Worm (Caenorhabditis elegans) whole organism, L3 larva: ENCODE measurements around the gene anmt-2.

Experiments used
- ZK546.5 ChIP-seq: sonication (generic microtip); optimal IDR thresholded peaks from 2 replicates; lab custom pipeline; 2017; ENCODE audit warnings: missing biosample characterization, missing genetic modification characterization
- ama-1 ChIP-seq: fragments of 150-350 bp; optimal IDR thresholded peaks from 2 replicates; lab custom pipeline; 2018
- daf-12 ChIP-seq: fragments of 150-350 bp; optimal IDR thresholded peaks from 2 replicates; lab custom pipeline; 2014; ENCODE audit warnings: missing biosample characterization, missing genetic modification reagents, missing genetic modification characterization
- egl-5 ChIP-seq: fragments of 150-350 bp; optimal IDR thresholded peaks from 2 replicates; lab custom pipeline; 2017; ENCODE audit warnings: missing biosample characterization, missing genetic modification reagents, missing genetic modification characterization, inconsistent platforms
- elt-1 ChIP-seq: fragments of 150-350 bp; optimal IDR thresholded peaks from 2 replicates; lab custom pipeline; 2014; ENCODE audit warnings: missing biosample characterization, missing genetic modification characterization
- elt-2 ChIP-seq: sonication (generic microtip); optimal IDR thresholded peaks from 2 replicates; lab custom pipeline; 2016; ENCODE audit warnings: missing genetic modification reagents, mild to moderate bottlenecking, missing genetic modification characterization, missing compliant biosample characterization
- elt-3 ChIP-seq, 3 experiments: fragments of 150-350 bp in 1 of 3; sonication (generic microtip) in 2 of 3; optimal IDR thresholded peaks; 2 replicates in 2 of 3; 4 replicates in 1 of 3; lab custom pipeline; 2014 to 2017; ENCODE audit warnings: missing biosample characterization in 3 of 3, missing genetic modification characterization in 3 of 3
- eor-1 ChIP-seq, 2 experiments: fragments of 150-350 bp; optimal IDR thresholded peaks; 2 replicates each; lab custom pipeline; 2014 to 2018; ENCODE audit warnings: missing biosample characterization in 2 of 2, missing genetic modification characterization in 2 of 2
- fos-1 ChIP-seq: fragments of 150-350 bp; optimal IDR thresholded peaks from 2 replicates; lab custom pipeline; 2014; ENCODE audit warnings: missing biosample characterization, missing genetic modification characterization
- lin-39 ChIP-seq: fragments of 150-350 bp; optimal IDR thresholded peaks from 2 replicates; lab custom pipeline; 2018; ENCODE audit warnings: missing biosample characterization, missing genetic modification reagents, missing genetic modification characterization
- mml-1 ChIP-seq: fragments of 150-350 bp; sonication (generic microtip); optimal IDR thresholded peaks from 3 replicates; lab custom pipeline; 2014; ENCODE audit warnings: missing biosample characterization, missing genetic modification characterization
- nhr-23 ChIP-seq: fragments of 150-350 bp; optimal IDR thresholded peaks from 2 replicates; lab custom pipeline; 2014; ENCODE audit warnings: missing biosample characterization, missing genetic modification reagents, missing genetic modification characterization
- nhr-237 ChIP-seq: fragments of 150-350 bp; optimal IDR thresholded peaks from 2 replicates; lab custom pipeline; 2014; ENCODE audit warnings: missing biosample characterization, missing genetic modification characterization
- nhr-25 ChIP-seq: sonication (generic microtip); optimal IDR thresholded peaks from 2 replicates; lab custom pipeline; 2017; ENCODE audit warnings: missing biosample characterization, missing genetic modification characterization
- nhr-28 ChIP-seq: fragments of 150-350 bp; optimal IDR thresholded peaks from 2 replicates; lab custom pipeline; 2014; ENCODE audit warnings: missing biosample characterization, missing genetic modification characterization
- nhr-67 ChIP-seq: fragments of 150-350 bp; optimal IDR thresholded peaks from 2 replicates; lab custom pipeline; 2014; ENCODE audit warnings: missing biosample characterization, missing genetic modification characterization
- pqm-1 ChIP-seq: fragments of 150-350 bp; optimal IDR thresholded peaks from 2 replicates; lab custom pipeline; 2017; ENCODE audit warnings: missing biosample characterization, missing genetic modification characterization, inconsistent platforms
- snpc-4 ChIP-seq: fragments of 150-350 bp; optimal IDR thresholded peaks from 2 replicates; lab custom pipeline; 2014; ENCODE audit warnings: missing biosample characterization, missing genetic modification characterization
- unc-39 ChIP-seq: sonication (generic microtip); optimal IDR thresholded peaks from 4 replicates; lab custom pipeline; 2017; ENCODE audit warnings: missing biosample characterization, missing genetic modification characterization
- unc-62 ChIP-seq: fragments of 150-350 bp; sonication (generic microtip); optimal IDR thresholded peaks from 4 replicates; lab custom pipeline; 2014; ENCODE audit warnings: missing biosample characterization, missing genetic modification reagents, missing genetic modification characterization
- zag-1 ChIP-seq: fragments of 150-350 bp; optimal IDR thresholded peaks from 2 replicates; lab custom pipeline; 2014; ENCODE audit warnings: missing biosample characterization, missing genetic modification characterization

The anmt-2 gene

DNA sequence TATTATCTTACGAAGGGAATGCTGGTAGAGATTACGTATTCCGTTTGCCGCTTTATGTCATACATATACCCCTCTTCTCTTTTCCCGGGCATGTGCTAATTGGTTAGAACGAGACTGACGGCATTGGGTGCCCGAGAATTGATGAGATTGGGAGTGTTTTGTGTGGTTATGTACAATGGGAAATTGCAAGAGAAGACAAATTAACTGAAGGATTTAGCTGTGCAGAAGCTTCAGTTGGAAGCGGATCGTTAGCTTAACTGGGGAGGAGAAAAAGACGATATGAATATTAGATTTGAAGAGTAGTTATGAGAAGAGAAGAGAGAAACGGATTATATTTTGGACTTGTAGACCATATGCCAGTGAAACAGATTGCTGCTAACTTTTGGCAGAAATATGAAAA, 47.4 kb downstream of the anmt-2 start:
- no peak for TF ChIP-seq nhr-28
- TF ChIP-seq unc-62 (GFP tag; lab: Kevin White, UChicago), result no peak
- TF ChIP-seq elt-3 (tag; optimal IDR thresholded peaks at IDR 0.05; lab: Kevin White, UChicago), result no peak
- TF ChIP-seq daf-12 (tag; lab: Kevin White, UChicago), result no peak
- TF ChIP-seq nhr-25 (tag; lab: Kevin White, UChicago), result no peak
- no peak for TF ChIP-seq nhr-237 (tag; lab: Kevin White, UChicago)
- TF ChIP-seq ama-1 (lab: Kevin White, UChicago), result no peak
- no peak for TF ChIP-seq unc-39 (tag; lab: Kevin White, UChicago)
- TF ChIP-seq nhr-67 (tag; lab: Kevin White, UChicago), result no peak
- TF ChIP-seq fos-1, result no peak
- no peak for TF ChIP-seq pqm-1
- TF ChIP-seq elt-1, result no peak
- TF ChIP-seq snpc-4 (tag; lab: Kevin White, UChicago), result no peak
- TF ChIP-seq mml-1 (tag; lab: Kevin White, UChicago), result no peak

- TF ChIP-seq elt-2 (tag; lab: Kevin White, UChicago) (no peak), nhr-25 (tag; lab: Kevin White, UChicago) (no peak), egl-5 (tag; lab: Kevin White, UChicago) (peak; percentile 31), nhr-23 (tag; lab: Kevin White, UChicago) (no peak), eor-1 (tag; optimal IDR thresholded peaks at IDR 0.05; lab: Kevin White, UChicago) (no peak), ZK546.5 (no peak), zag-1 (tag; lab: Kevin White, UChicago) (no peak), lin-39 (tag; lab: Kevin White, UChicago) (no peak)
- TF ChIP-seq, all 47 proteins: peak for 1
These were observed 51.7 kb downstream of the anmt-2 start for ce11 chrIII:6105897-6106296.
